Fruit fly (Drosophila melanogaster): Measurements from ENCODE around the gene PGRP-LC.
A peak's percentile ranks its signal among the peaks of the same experiment; 100 is the strongest.

The PGRP-LC gene

dm6 chr3L:9379484-9380343 is 41.1 kb downstream of the PGRP-LC start, which contains the start of gene Hsp67Ba (continued):
- TF ChIP-seq ewg (GFP tag; optimal IDR thresholded peaks at IDR 0.05) (peak; percentile 56), CG17912 (GFP tag; optimal IDR thresholded peaks at IDR 0.05) (no peak), CG12155 (GFP tag; optimal IDR thresholded peaks at IDR 0.05) (no peak)

- TF ChIP-seq Doc3 (GFP tag; IDR thresholded peaks at IDR 0.05; ENCODE audit: partially characterized antibody) (0 out of 3 replicates have a peak, but pooled peaks have one; percentile 19), CG17912 (GFP tag; optimal IDR thresholded peaks at IDR 0.05) (peak; percentile 12), Oaz (GFP tag; IDR thresholded peaks at IDR 0.05) (no peak), Med (GFP tag) (peak; percentile 30), CG6791 (GFP tag; IDR thresholded peaks at IDR 0.05; ENCODE audit: partially characterized antibody) (no peak), Pdp1 (GFP tag; optimal IDR thresholded peaks at IDR 0.05) (peak in 1 of 2 experiments; percentile 16), Drgx (GFP tag; IDR thresholded peaks at IDR 0.05) (peak; percentile 2; the same call in 1 of the 2 replicates), CG18011 (GFP tag; optimal IDR thresholded peaks at IDR 0.05) (peak; percentile 9), nom (GFP tag; optimal IDR thresholded peaks at IDR 0.05) (peak; percentile 41), gt (GFP tag; IDR thresholded peaks at IDR 0.05) (no peak), lbe (GFP tag; optimal IDR thresholded peaks at IDR 0.05) (peak; percentile 16)
These were observed 41.8 kb downstream of the PGRP-LC start for dm6 chr3L:9380344-9380849.

- peak; percentile 6; the same call in 1 of the 2 replicates for TF ChIP-seq Drgx (GFP tag; IDR thresholded peaks at IDR 0.05)
- no peak for TF ChIP-seq CG6683 (GFP tag; optimal IDR thresholded peaks at IDR 0.05)
- TF ChIP-seq unpg (GFP tag; optimal IDR thresholded peaks at IDR 0.05): no peak
- TF ChIP-seq CG13894 (tag; optimal IDR thresholded peaks at IDR 0.05): peak; percentile 45
- peak; percentile 97 for TF ChIP-seq CG15479 (GFP tag; optimal IDR thresholded peaks at IDR 0.05)
- peak; percentile 51 for TF ChIP-seq abd-A (tag; optimal IDR thresholded peaks at IDR 0.05)
- TF ChIP-seq nom (GFP tag; optimal IDR thresholded peaks at IDR 0.05): peak; percentile 42
- no peak for TF ChIP-seq CG32532 (GFP tag; IDR thresholded peaks at IDR 0.05)
- TF ChIP-seq amos (GFP tag; IDR thresholded peaks at IDR 0.05; ENCODE audit: partially characterized antibody): peak; percentile 37; the same call in 1 of the 2 replicates
- no peak for TF ChIP-seq CoRest (tag; optimal IDR thresholded peaks at IDR 0.05)
- TF ChIP-seq Oaz (GFP tag; IDR thresholded peaks at IDR 0.05): no peak
- TF ChIP-seq CG11456 (GFP tag; IDR thresholded peaks at IDR 0.05): no peak
- TF ChIP-seq CG10267 (tag; optimal IDR thresholded peaks at IDR 0.05): no peak
- TF ChIP-seq Med (GFP tag): peak; percentile 64
- no peak for TF ChIP-seq Six4 (GFP tag; optimal IDR thresholded peaks at IDR 0.05)
- TF ChIP-seq Fer3 (tag; optimal IDR thresholded peaks at IDR 0.05): no peak
- peak; percentile 50; the same call in 1 of the 3 replicates for TF ChIP-seq CG2199 (GFP tag; IDR thresholded peaks at IDR 0.05)
- TF ChIP-seq CG15601 (tag; optimal IDR thresholded peaks at IDR 0.05): peak; percentile 41
- peak; percentile 77 for TF ChIP-seq Deaf1 (tag; optimal IDR thresholded peaks at IDR 0.05)
- TF ChIP-seq onecut (GFP tag; IDR thresholded peaks at IDR 0.05): peak; percentile 29; the same call in 1 of the 2 replicates
- TF ChIP-seq CG30020 (tag; optimal IDR thresholded peaks at IDR 0.05): peak; percentile 21
- peak; percentile 38; the same call in 1 of the 2 replicates for TF ChIP-seq sna (GFP tag; IDR thresholded peaks at IDR 0.05; ENCODE audit: partially characterized antibody)
- peak; percentile 27 for TF ChIP-seq BEAF-32 (GFP tag; optimal IDR thresholded peaks at IDR 0.05)
- TF ChIP-seq HLHmδ (GFP tag; optimal IDR thresholded peaks at IDR 0.05): no peak
- TF ChIP-seq pzg (GFP tag; optimal IDR thresholded peaks at IDR 0.05): peak; percentile 2
- TF ChIP-seq D19A (tag; optimal IDR thresholded peaks at IDR 0.05): peak; percentile 11
- no peak for TF ChIP-seq vvl (GFP tag; IDR thresholded peaks at IDR 0.05)
- TF ChIP-seq unc-4 (GFP tag; IDR thresholded peaks at IDR 0.05; ENCODE audit: partially characterized antibody): 0 out of 2 replicates have a peak, but pooled peaks have one; percentile 30
- TF ChIP-seq Rfx (GFP tag; IDR thresholded peaks at IDR 0.05): peak; percentile 24; the same call in 1 of the 2 replicates
- TF ChIP-seq lbe (GFP tag; optimal IDR thresholded peaks at IDR 0.05): peak; percentile 65
- no peak for TF ChIP-seq Taf1 (GFP tag; IDR thresholded peaks at IDR 0.05)
- peak; percentile 57; the same call in 2 of the 3 replicates for TF ChIP-seq CG6791 (GFP tag; IDR thresholded peaks at IDR 0.05; ENCODE audit: partially characterized antibody)
- peak; percentile 5 for TF ChIP-seq wek (GFP tag; optimal IDR thresholded peaks at IDR 0.05)
- TF ChIP-seq corto (GFP tag; optimal IDR thresholded peaks at IDR 0.05): peak; percentile 24
These were observed 43.0 kb downstream of the PGRP-LC start, which contains the start of gene Hsp23 for dm6 chr3L:9381602-9382001. Gene Hsp23 (plus strand): TSS chr3L:9381882.
